Fruit fly (Drosophila melanogaster) whole organism: Measurements from ENCODE around the gene lawc.

ENCODE experiments used
- pan ChIP-seq: fragments of >200 bp; optimal IDR thresholded peaks from 2 replicates; lab custom pipeline; 2017
- psq ChIP-seq: fragments of >200 bp; optimal IDR thresholded peaks from 2 replicates; lab custom pipeline; 2017

dm6 chrX:8367069-8367468 is 44.4 kb downstream of the lawc start, which contains the start of gene nAChRalpha3:
- TF ChIP-seq pan (no peak), psq (lab: Kevin White, UChicago) (no peak)
